Fruit fly (Drosophila melanogaster): ENCODE measurements around the gene CG5828.

DNA sequence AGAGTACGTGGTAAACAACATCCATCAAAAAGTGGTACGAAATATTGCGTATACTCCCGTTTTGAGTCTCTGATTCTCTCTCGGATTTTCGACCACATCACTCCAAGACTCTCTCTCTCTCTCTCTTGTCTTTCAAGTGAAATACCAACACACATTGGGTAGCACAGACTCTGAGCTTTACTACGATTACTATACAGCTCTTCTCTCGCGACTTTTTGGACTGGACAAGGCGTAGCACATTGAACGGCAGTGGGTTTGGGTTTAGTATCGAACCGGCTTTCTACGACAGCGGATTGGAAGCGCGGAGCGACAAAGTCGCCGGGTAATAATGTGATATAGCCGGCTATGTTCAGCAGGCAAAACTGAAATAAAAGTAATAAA, 14.5 kb downstream of the CG5828 start:
- TF ChIP-seq CG8478 (optimal IDR thresholded peaks at IDR 0.05), result no peak
- TF ChIP-seq CTCF (optimal IDR thresholded peaks at IDR 0.05), result no peak
